Fruit fly (Drosophila melanogaster): ENCODE data around the gene CG14636.

- TF ChIP-seq Snoo (tag; optimal IDR thresholded peaks at IDR 0.05) (no peak), CG10348 (GFP tag; IDR thresholded peaks at IDR 0.05) (no peak)
Measured at dm6 chr3R:4254408-4254807, 39.3 kb upstream of the CG14636 start, which contains the start of gene TwdlV.

All from whole organism, pupa.